Worm (Caenorhabditis elegans): ENCODE measurements around the gene C08B6.3.

C08B6.3 gene

ce11 chrV:10066769-10067168, 45.3 kb downstream of the C08B6.3 start, which contains the start of gene npr-39:
TSS of gene npr-39 (plus strand) at chrV:10067069.
- TF ChIP-seq W03F9.2 (tag; optimal IDR thresholded peaks at IDR 0.05): no peak
- TF ChIP-seq him-1 (tag; optimal IDR thresholded peaks at IDR 0.05): no peak
- no peak for TF ChIP-seq dao-5 (tag; optimal IDR thresholded peaks at IDR 0.05)

- no peak for TF ChIP-seq dao-5 (tag; optimal IDR thresholded peaks at IDR 0.05)
Measured at ce11 chrV:10065679-10066078, 46.4 kb downstream of the C08B6.3 start.

- no peak for TF ChIP-seq W03F9.2 (tag; optimal IDR thresholded peaks at IDR 0.05)
- no peak for TF ChIP-seq dao-5 (tag; optimal IDR thresholded peaks at IDR 0.05)
- no peak for TF ChIP-seq him-1 (tag; optimal IDR thresholded peaks at IDR 0.05)
Measured at ce11 chrV:10064221-10064620, 47.9 kb downstream of the C08B6.3 start, which contains the start of gene fipr-13. TSS of gene fipr-13 (plus strand) at chrV:10064521.

- no peak for TF ChIP-seq him-1 (tag; optimal IDR thresholded peaks at IDR 0.05)
- TF ChIP-seq W03F9.2 (tag; optimal IDR thresholded peaks at IDR 0.05): no peak
- no peak for TF ChIP-seq dao-5 (tag; optimal IDR thresholded peaks at IDR 0.05)
Measured at ce11 chrV:10060039-10060438, 52.0 kb downstream of the C08B6.3 start.

Data from whole organism, L4/young adult.